Worm (Caenorhabditis elegans): ENCODE measurements around the gene msa-1.

DNA sequence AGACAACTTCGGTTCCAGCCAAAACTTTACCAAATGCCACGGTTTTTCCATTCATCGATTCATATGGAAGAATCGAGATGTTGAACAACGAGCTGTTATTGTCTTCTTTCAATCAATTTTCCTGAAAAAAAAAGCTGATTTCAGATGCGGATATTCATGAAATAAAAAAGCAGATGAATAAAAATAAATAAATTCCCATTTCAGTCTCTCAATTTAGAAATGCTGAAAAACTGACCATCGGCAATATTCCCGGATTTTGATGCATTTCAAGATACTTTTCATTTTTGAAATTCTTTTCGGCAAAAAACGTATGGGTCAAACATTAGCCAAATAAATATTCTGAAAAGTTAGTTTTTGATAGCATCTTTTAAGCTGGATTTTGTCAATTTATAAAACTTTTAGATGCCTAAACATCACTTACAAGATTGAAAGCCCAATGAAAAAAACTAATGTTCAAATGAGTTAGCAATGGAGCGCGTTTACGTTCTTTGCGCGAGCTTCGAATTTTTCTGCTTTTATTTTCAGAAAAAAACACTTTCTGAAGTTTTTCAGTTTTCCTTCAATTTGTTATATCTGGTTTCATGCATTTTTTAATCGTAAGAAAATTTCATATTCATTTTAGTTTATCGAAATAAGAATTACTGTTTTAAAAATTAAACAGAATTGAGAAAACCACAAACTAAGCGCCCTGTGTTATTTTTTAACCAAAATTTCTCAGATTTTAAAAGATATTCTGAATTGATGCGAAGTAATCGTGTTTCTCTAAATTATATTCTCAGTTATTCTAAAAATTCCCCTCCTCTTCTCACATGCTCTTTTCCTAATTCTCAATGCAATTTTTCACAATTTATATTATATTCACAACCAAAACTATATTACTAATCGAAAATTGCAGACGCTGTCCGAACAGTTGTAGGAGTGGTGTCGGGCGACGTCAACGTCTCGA, 15.9 kb downstream of the msa-1 start, which contains the start of the genes C01F6.14 and fem-3:
- TF ChIP-seq pha-4 (tag; optimal IDR thresholded peaks at IDR 0.05): peak; percentile 39
- TF ChIP-seq ama-1 (optimal IDR thresholded peaks at IDR 0.05): no peak
- no peak for TF ChIP-seq unc-62 (GFP tag; optimal IDR thresholded peaks at IDR 0.05)
- no peak for TF ChIP-seq elt-1 (tag; optimal IDR thresholded peaks at IDR 0.05)
- no peak for TF ChIP-seq nhr-25 (tag; optimal IDR thresholded peaks at IDR 0.05)
- TF ChIP-seq nhr-23 (tag; optimal IDR thresholded peaks at IDR 0.05): no peak
- TF ChIP-seq ztf-11 (tag; optimal IDR thresholded peaks at IDR 0.05): no peak
- TF ChIP-seq unc-39 (tag; optimal IDR thresholded peaks at IDR 0.05): no peak
- TF ChIP-seq ztf-4 (tag; optimal IDR thresholded peaks at IDR 0.05): no peak
- no peak for TF ChIP-seq fkh-10 (GFP tag; optimal IDR thresholded peaks at IDR 0.05)
- TF ChIP-seq ceh-16 (tag; optimal IDR thresholded peaks at IDR 0.05): no peak
